Worm (Caenorhabditis elegans) whole organism, late embryonic: Measurements from ENCODE around the gene Y61B8A.6.

ENCODE experiments used
- F13H6.1 ChIP-seq: sonication (generic microtip); optimal IDR thresholded peaks from 2 replicates; lab custom pipeline; 2016; ENCODE audit warnings: missing genetic modification characterization, missing compliant biosample characterization
- Y22D7AL.16 ChIP-seq: sonication (generic microtip); optimal IDR thresholded peaks from 2 replicates; lab custom pipeline; 2016; ENCODE audit warnings: missing genetic modification characterization, missing compliant biosample characterization
- ceh-19 ChIP-seq: fragments of 200-800 bp; sonication (Bioruptor generic); optimal IDR thresholded peaks from 2 replicates; lab custom pipeline; 2018; ENCODE audit warnings: mild to moderate bottlenecking, missing genetic modification characterization, missing compliant biosample characterization
- ceh-22 ChIP-seq: sonication (generic microtip); optimal IDR thresholded peaks from 2 replicates; lab custom pipeline; 2017; ENCODE audit warnings: missing biosample characterization, missing genetic modification characterization
- ceh-24 ChIP-seq: sonication (generic microtip); optimal IDR thresholded peaks from 2 replicates; lab custom pipeline; 2016; ENCODE audit warnings: mild to moderate bottlenecking, missing genetic modification characterization, missing compliant biosample characterization
- ceh-30 ChIP-seq: fragments of 150-350 bp; optimal IDR thresholded peaks from 2 replicates; lab custom pipeline; 2014; ENCODE audit warnings: missing biosample characterization, missing genetic modification characterization
- ceh-45 ChIP-seq: fragments of 200-800 bp; sonication (Bioruptor generic); IDR thresholded peaks from 2 replicates; pipeline ENCODE4 v1.3.6; 2022; ENCODE audit warnings: missing genetic modification reagents, missing genetic modification characterization, missing compliant biosample characterization
- ceh-9 ChIP-seq: sonication (generic microtip); optimal IDR thresholded peaks from 2 replicates; lab custom pipeline; 2016; ENCODE audit warnings: mild to moderate bottlenecking, missing genetic modification characterization, inconsistent platforms, missing compliant biosample characterization
- dmd-4 ChIP-seq: sonication (generic microtip); optimal IDR thresholded peaks from 2 replicates; lab custom pipeline; 2016; ENCODE audit warnings: borderline replicate concordance, missing genetic modification characterization, missing compliant biosample characterization
- dve-1 ChIP-seq: sonication (generic microtip); optimal IDR thresholded peaks from 2 replicates; lab custom pipeline; 2017; ENCODE audit warnings: antibody characterized with exemption, mild to moderate bottlenecking, missing genetic modification characterization, missing compliant biosample characterization
- elt-2 ChIP-seq: sonication (generic microtip); optimal IDR thresholded peaks from 2 replicates; lab custom pipeline; 2016; ENCODE audit warnings: missing genetic modification reagents, missing genetic modification characterization, missing compliant biosample characterization
- elt-4 ChIP-seq: sonication (generic microtip); optimal IDR thresholded peaks from 2 replicates; lab custom pipeline; 2016; ENCODE audit warnings: missing genetic modification characterization, missing compliant biosample characterization
- fax-1 ChIP-seq: sonication (generic microtip); optimal IDR thresholded peaks from 2 replicates; lab custom pipeline; 2016; ENCODE audit warnings: missing genotype, missing genetic modification characterization, missing compliant biosample characterization
- fkh-10 ChIP-seq: fragments of 150-350 bp; optimal IDR thresholded peaks from 2 replicates; lab custom pipeline; 2014; ENCODE audit warnings: missing biosample characterization, missing genetic modification reagents, missing genetic modification characterization
- fkh-6 ChIP-seq: sonication (generic microtip); optimal IDR thresholded peaks from 2 replicates; lab custom pipeline; 2016; ENCODE audit warnings: missing genetic modification characterization, missing compliant biosample characterization
- hlh-15 ChIP-seq: sonication (generic microtip); optimal IDR thresholded peaks from 2 replicates; lab custom pipeline; 2016; ENCODE audit warnings: missing genetic modification characterization, missing compliant biosample characterization
- hlh-30 ChIP-seq: sonication (generic microtip); optimal IDR thresholded peaks from 2 replicates; lab custom pipeline; 2017; ENCODE audit warnings: antibody characterized with exemption, missing genetic modification characterization, missing compliant biosample characterization; ENCODE audit not compliant: insufficient read depth
- hlh-6 ChIP-seq: sonication (generic microtip); optimal IDR thresholded peaks from 2 replicates; lab custom pipeline; 2016; ENCODE audit warnings: missing genotype, missing genetic modification characterization, missing compliant biosample characterization
- hlh-8 ChIP-seq: sonication (generic microtip); optimal IDR thresholded peaks from 2 replicates; lab custom pipeline; 2016; ENCODE audit warnings: missing genotype, missing genetic modification characterization, missing compliant biosample characterization
- lin-11 ChIP-seq: fragments of 200-800 bp; sonication (Bioruptor generic); optimal IDR thresholded peaks from 2 replicates; lab custom pipeline; 2018; ENCODE audit warnings: mild to moderate bottlenecking, missing genetic modification characterization, missing compliant biosample characterization
- nfya-1 ChIP-seq: sonication (generic microtip); optimal IDR thresholded peaks from 2 replicates; lab custom pipeline; 2017; ENCODE audit warnings: missing genetic modification characterization, mild to moderate bottlenecking, missing compliant biosample characterization, antibody characterized with exemption, moderate library complexity
- nhr-11 ChIP-seq: fragments of 150-350 bp; optimal IDR thresholded peaks from 2 replicates; lab custom pipeline; 2014; ENCODE audit warnings: missing biosample characterization, missing genetic modification characterization
- nhr-232 ChIP-seq: sonication (generic microtip); optimal IDR thresholded peaks from 2 replicates; lab custom pipeline; 2016; ENCODE audit warnings: missing genetic modification characterization, missing compliant biosample characterization
- odd-2 ChIP-seq: sonication (generic microtip); optimal IDR thresholded peaks from 2 replicates; lab custom pipeline; 2017; ENCODE audit warnings: antibody characterized with exemption, mild to moderate bottlenecking, missing genetic modification characterization, missing compliant biosample characterization
- pag-3 ChIP-seq: sonication (generic microtip); optimal IDR thresholded peaks from 2 replicates; lab custom pipeline; 2016; ENCODE audit warnings: missing compliant biosample characterization, missing genetic modification characterization, borderline replicate concordance
- pat-9 ChIP-seq: fragments of 200-800 bp; sonication (Bioruptor generic); optimal IDR thresholded peaks from 2 replicates; lab custom pipeline; 2018; ENCODE audit warnings: mild to moderate bottlenecking, missing genetic modification characterization, moderate library complexity, missing compliant biosample characterization
- pax-1 ChIP-seq: fragments of 150-350 bp; optimal IDR thresholded peaks from 2 replicates; lab custom pipeline; 2014; ENCODE audit warnings: missing biosample characterization, missing genetic modification characterization
- pha-4 ChIP-seq: fragments of 150-350 bp; optimal IDR thresholded peaks from 2 replicates; lab custom pipeline; 2018; ENCODE audit warnings: missing biosample characterization, missing genetic modification reagents, missing genetic modification characterization
- pros-1 ChIP-seq: fragments of 150-350 bp; optimal IDR thresholded peaks from 2 replicates; lab custom pipeline; 2014; ENCODE audit warnings: missing biosample characterization, missing genetic modification reagents, missing genetic modification characterization
- ref-2 ChIP-seq: sonication (generic microtip); optimal IDR thresholded peaks from 2 replicates; lab custom pipeline; 2016; ENCODE audit warnings: missing genetic modification characterization, missing compliant biosample characterization
- rnt-1 ChIP-seq: sonication (generic microtip); optimal IDR thresholded peaks from 2 replicates; lab custom pipeline; 2016; ENCODE audit warnings: missing genetic modification characterization, missing compliant biosample characterization
- sdc-2 ChIP-seq: sonication (generic microtip); optimal IDR thresholded peaks from 2 replicates; lab custom pipeline; 2016; ENCODE audit warnings: missing genotype, missing genetic modification characterization, missing compliant biosample characterization
- sox-4 ChIP-seq: sonication (generic microtip); optimal IDR thresholded peaks from 2 replicates; lab custom pipeline; 2017; ENCODE audit warnings: mild to moderate bottlenecking, missing genetic modification characterization, inconsistent platforms, missing compliant biosample characterization
- tbx-7 ChIP-seq: sonication (generic microtip); optimal IDR thresholded peaks from 2 replicates; lab custom pipeline; 2016; ENCODE audit warnings: missing genotype, missing genetic modification characterization, missing compliant biosample characterization
- ttx-3 ChIP-seq: sonication (generic microtip); optimal IDR thresholded peaks from 2 replicates; lab custom pipeline; 2016; ENCODE audit warnings: missing genetic modification reagents, missing genetic modification characterization, missing compliant biosample characterization
- unc-42 ChIP-seq: sonication (generic microtip); optimal IDR thresholded peaks from 2 replicates; lab custom pipeline; 2016; ENCODE audit warnings: missing genotype, missing genetic modification characterization, missing compliant biosample characterization
- unc-55 ChIP-seq: sonication (generic microtip); optimal IDR thresholded peaks from 2 replicates; lab custom pipeline; 2017; ENCODE audit warnings: missing biosample characterization, missing genetic modification reagents, missing genetic modification characterization
- unc-86 ChIP-seq: sonication (generic microtip); optimal IDR thresholded peaks from 2 replicates; lab custom pipeline; 2016; ENCODE audit warnings: missing genetic modification characterization, missing compliant biosample characterization
- ztf-16 ChIP-seq: sonication (generic microtip); optimal IDR thresholded peaks from 2 replicates; lab custom pipeline; 2017; ENCODE audit warnings: missing genetic modification characterization, missing compliant biosample characterization

The Y61B8A.6 gene

ce11 chrV:17238799-17239198, 12.9 kb upstream of the Y61B8A.6 start, which contains the start of gene T19C9.8:
T19C9.8 (plus strand) TSS chrV:17239097.
- TF ChIP-seq elt-4 (tag; lab: Kevin White, UChicago) (no peak), fax-1 (tag; lab: Kevin White, UChicago) (no peak), pax-1 (tag; lab: Kevin White, UChicago) (no peak), ceh-45 (no peak), hlh-6 (tag; lab: Kevin White, UChicago) (no peak), hlh-15 (tag; lab: Kevin White, UChicago) (no peak), ceh-24 (tag; lab: Kevin White, UChicago) (no peak), pha-4 (no peak), nhr-11 (no peak), hlh-8 (tag; lab: Kevin White, UChicago) (no peak), fkh-10 (GFP tag; lab: Kevin White, UChicago) (no peak), fkh-6 (tag; lab: Kevin White, UChicago) (no peak), lin-11 (tag; lab: Kevin White, UChicago) (no peak)

ce11 chrV:17240579-17241277, 11.0 kb upstream of the Y61B8A.6 start:
- TF ChIP-seq hlh-30 (tag; lab: Kevin White, UChicago): no peak
- TF ChIP-seq fkh-6 (tag; lab: Kevin White, UChicago): no peak
- TF ChIP-seq elt-2 (tag; lab: Kevin White, UChicago): no peak
- no peak for TF ChIP-seq pat-9
- TF ChIP-seq nfya-1 (tag; lab: Kevin White, UChicago): no peak
- no peak for TF ChIP-seq pag-3
- TF ChIP-seq fkh-10 (GFP tag; lab: Kevin White, UChicago): no peak
- TF ChIP-seq ztf-16: no peak
- TF ChIP-seq fax-1 (tag; lab: Kevin White, UChicago): no peak
- no peak for TF ChIP-seq ceh-22 (tag; lab: Kevin White, UChicago)
- no peak for TF ChIP-seq dmd-4 (tag; lab: Kevin White, UChicago)
- no peak for TF ChIP-seq dve-1
- no peak for TF ChIP-seq unc-42
- no peak for TF ChIP-seq rnt-1
- TF ChIP-seq nhr-232: no peak

ce11 chrV:17241278-17241661, 10.4 kb upstream of the Y61B8A.6 start:
- TF ChIP-seq hlh-30 (tag; lab: Kevin White, UChicago) (no peak), elt-2 (tag; lab: Kevin White, UChicago) (peak; percentile 32), hlh-15 (tag; lab: Kevin White, UChicago) (no peak), ref-2 (tag; lab: Kevin White, UChicago) (no peak), unc-86 (no peak), fkh-6 (tag; lab: Kevin White, UChicago) (no peak), pax-1 (tag; lab: Kevin White, UChicago) (no peak)

- TF ChIP-seq ceh-22 (tag; lab: Kevin White, UChicago) (no peak), sdc-2 (no peak), unc-55 (GFP tag; lab: Kevin White, UChicago) (no peak), ceh-24 (tag; lab: Kevin White, UChicago) (no peak), F13H6.1 (no peak), Y22D7AL.16 (tag; lab: Kevin White, UChicago) (no peak), pros-1 (tag; lab: Kevin White, UChicago) (no peak), hlh-30 (tag; lab: Kevin White, UChicago) (no peak), ztf-16 (no peak), lin-11 (tag; lab: Kevin White, UChicago) (no peak), odd-2 (tag; lab: Kevin White, UChicago) (no peak), ceh-9 (tag; lab: Kevin White, UChicago) (no peak), hlh-6 (tag; lab: Kevin White, UChicago) (no peak), ceh-19 (GFP tag; lab: Kevin White, UChicago) (no peak), tbx-7 (tag; lab: Kevin White, UChicago) (no peak), ttx-3 (tag; lab: Kevin White, UChicago) (no peak), ceh-30 (tag; lab: Kevin White, UChicago) (no peak), rnt-1 (no peak), sox-4 (tag; lab: Kevin White, UChicago) (no peak)
Observed at ce11 chrV:17242552-17242951, 9.2 kb upstream of the Y61B8A.6 start, which contains the start of gene Y68A4B.3. Y68A4B.3 (minus strand) TSS chrV:17242652.
